Worm (Caenorhabditis elegans) whole organism, late embryonic: ENCODE data around the gene C53D6.6.

Experiments
- C08G9.2 ChIP-seq: sonication (generic microtip); optimal IDR thresholded peaks from 2 replicates; lab custom pipeline; 2016; ENCODE audit warnings: mild to moderate bottlenecking, missing genetic modification characterization, moderate library complexity, missing compliant biosample characterization
- F13H6.1 ChIP-seq: sonication (generic microtip); optimal IDR thresholded peaks from 2 replicates; lab custom pipeline; 2016; ENCODE audit warnings: missing genetic modification characterization, missing compliant biosample characterization
- K09A11.1 ChIP-seq: sonication (generic microtip); optimal IDR thresholded peaks from 2 replicates; lab custom pipeline; 2017; ENCODE audit warnings: antibody characterized with exemption, mild to moderate bottlenecking, missing genetic modification characterization, missing compliant biosample characterization; ENCODE audit not compliant: insufficient read depth
- Y22D7AL.16 ChIP-seq: sonication (generic microtip); optimal IDR thresholded peaks from 2 replicates; lab custom pipeline; 2016; ENCODE audit warnings: missing genetic modification characterization, missing compliant biosample characterization
- ahr-1 ChIP-seq: sonication (generic microtip); optimal IDR thresholded peaks from 2 replicates; lab custom pipeline; 2016; ENCODE audit warnings: missing genetic modification characterization, missing compliant biosample characterization
- ceh-14 ChIP-seq: sonication (generic microtip); optimal IDR thresholded peaks from 2 replicates; lab custom pipeline; 2016; ENCODE audit warnings: missing genotype, missing genetic modification characterization, missing compliant biosample characterization
- ceh-31 ChIP-seq: sonication (generic microtip); optimal IDR thresholded peaks from 2 replicates; lab custom pipeline; 2016; ENCODE audit warnings: missing genetic modification characterization, missing compliant biosample characterization
- ceh-34 ChIP-seq: sonication (generic microtip); optimal IDR thresholded peaks from 2 replicates; lab custom pipeline; 2016; ENCODE audit warnings: mild to moderate bottlenecking, missing genetic modification characterization, missing compliant biosample characterization
- ceh-45 ChIP-seq: fragments of 200-800 bp; sonication (Bioruptor generic); IDR thresholded peaks from 2 replicates; pipeline ENCODE4 v1.3.6; 2022; ENCODE audit warnings: missing genetic modification reagents, missing genetic modification characterization, missing compliant biosample characterization
- che-1 ChIP-seq: sonication (generic microtip); optimal IDR thresholded peaks from 2 replicates; lab custom pipeline; 2016; ENCODE audit warnings: mild to moderate bottlenecking, missing genetic modification characterization, missing compliant biosample characterization
- dmd-4 ChIP-seq: sonication (generic microtip); optimal IDR thresholded peaks from 2 replicates; lab custom pipeline; 2016; ENCODE audit warnings: borderline replicate concordance, missing genetic modification characterization, missing compliant biosample characterization
- dve-1 ChIP-seq: sonication (generic microtip); optimal IDR thresholded peaks from 2 replicates; lab custom pipeline; 2017; ENCODE audit warnings: antibody characterized with exemption, mild to moderate bottlenecking, missing genetic modification characterization, missing compliant biosample characterization
- elt-2 ChIP-seq: sonication (generic microtip); optimal IDR thresholded peaks from 2 replicates; lab custom pipeline; 2016; ENCODE audit warnings: missing genetic modification reagents, missing genetic modification characterization, missing compliant biosample characterization
- elt-4 ChIP-seq: sonication (generic microtip); optimal IDR thresholded peaks from 2 replicates; lab custom pipeline; 2016; ENCODE audit warnings: missing genetic modification characterization, missing compliant biosample characterization
- ets-4 ChIP-seq: sonication (generic microtip); optimal IDR thresholded peaks from 2 replicates; lab custom pipeline; 2016; ENCODE audit warnings: missing genetic modification characterization, missing compliant biosample characterization
- fkh-6 ChIP-seq: sonication (generic microtip); optimal IDR thresholded peaks from 2 replicates; lab custom pipeline; 2016; ENCODE audit warnings: missing genetic modification characterization, missing compliant biosample characterization
- hlh-13 ChIP-seq: fragments of 200-800 bp; sonication (Bioruptor generic); optimal IDR thresholded peaks from 2 replicates; lab custom pipeline; 2018; ENCODE audit warnings: mild to moderate bottlenecking, missing genetic modification characterization, missing compliant biosample characterization
- hlh-30 ChIP-seq: sonication (generic microtip); optimal IDR thresholded peaks from 2 replicates; lab custom pipeline; 2017; ENCODE audit warnings: antibody characterized with exemption, missing genetic modification characterization, missing compliant biosample characterization; ENCODE audit not compliant: insufficient read depth
- hlh-6 ChIP-seq: sonication (generic microtip); optimal IDR thresholded peaks from 2 replicates; lab custom pipeline; 2016; ENCODE audit warnings: missing genotype, missing genetic modification characterization, missing compliant biosample characterization
- hlh-8 ChIP-seq: sonication (generic microtip); optimal IDR thresholded peaks from 2 replicates; lab custom pipeline; 2016; ENCODE audit warnings: missing genotype, missing genetic modification characterization, missing compliant biosample characterization
- lin-11 ChIP-seq: fragments of 200-800 bp; sonication (Bioruptor generic); optimal IDR thresholded peaks from 2 replicates; lab custom pipeline; 2018; ENCODE audit warnings: mild to moderate bottlenecking, missing genetic modification characterization, missing compliant biosample characterization
- madf-2 ChIP-seq: sonication (generic microtip); optimal IDR thresholded peaks from 2 replicates; lab custom pipeline; 2017; ENCODE audit warnings: missing genetic modification characterization, missing compliant biosample characterization
- mec-3 ChIP-seq: sonication (generic microtip); optimal IDR thresholded peaks from 2 replicates; lab custom pipeline; 2016; ENCODE audit warnings: borderline replicate concordance, missing genetic modification characterization, missing compliant biosample characterization
- nhr-232 ChIP-seq: sonication (generic microtip); optimal IDR thresholded peaks from 2 replicates; lab custom pipeline; 2016; ENCODE audit warnings: missing genetic modification characterization, missing compliant biosample characterization
- odd-2 ChIP-seq: sonication (generic microtip); optimal IDR thresholded peaks from 2 replicates; lab custom pipeline; 2017; ENCODE audit warnings: antibody characterized with exemption, mild to moderate bottlenecking, missing genetic modification characterization, missing compliant biosample characterization
- pat-9 ChIP-seq: fragments of 200-800 bp; sonication (Bioruptor generic); optimal IDR thresholded peaks from 2 replicates; lab custom pipeline; 2018; ENCODE audit warnings: mild to moderate bottlenecking, missing genetic modification characterization, moderate library complexity, missing compliant biosample characterization
- pros-1 ChIP-seq: fragments of 150-350 bp; optimal IDR thresholded peaks from 2 replicates; lab custom pipeline; 2014; ENCODE audit warnings: missing biosample characterization, missing genetic modification reagents, missing genetic modification characterization
- ref-2 ChIP-seq: sonication (generic microtip); optimal IDR thresholded peaks from 2 replicates; lab custom pipeline; 2016; ENCODE audit warnings: missing genetic modification characterization, missing compliant biosample characterization
- sdc-2 ChIP-seq: sonication (generic microtip); optimal IDR thresholded peaks from 2 replicates; lab custom pipeline; 2016; ENCODE audit warnings: missing genotype, missing genetic modification characterization, missing compliant biosample characterization
- sox-4 ChIP-seq: sonication (generic microtip); optimal IDR thresholded peaks from 2 replicates; lab custom pipeline; 2017; ENCODE audit warnings: mild to moderate bottlenecking, missing genetic modification characterization, inconsistent platforms, missing compliant biosample characterization
- syd-9 ChIP-seq: sonication (generic microtip); optimal IDR thresholded peaks from 2 replicates; lab custom pipeline; 2016; ENCODE audit warnings: mild to moderate bottlenecking, missing genetic modification characterization, moderate library complexity, missing compliant biosample characterization
- tbx-2 ChIP-seq: sonication (generic microtip); optimal IDR thresholded peaks from 2 replicates; lab custom pipeline; 2016; ENCODE audit warnings: missing genetic modification characterization, missing compliant biosample characterization
- ttx-3 ChIP-seq: sonication (generic microtip); optimal IDR thresholded peaks from 2 replicates; lab custom pipeline; 2016; ENCODE audit warnings: missing genetic modification reagents, missing genetic modification characterization, missing compliant biosample characterization
- unc-55 ChIP-seq: sonication (generic microtip); optimal IDR thresholded peaks from 2 replicates; lab custom pipeline; 2017; ENCODE audit warnings: missing biosample characterization, missing genetic modification reagents, missing genetic modification characterization
- unc-86 ChIP-seq: sonication (generic microtip); optimal IDR thresholded peaks from 2 replicates; lab custom pipeline; 2016; ENCODE audit warnings: missing genetic modification characterization, missing compliant biosample characterization
- zip-5 ChIP-seq: sonication (generic microtip); optimal IDR thresholded peaks from 2 replicates; lab custom pipeline; 2016; ENCODE audit warnings: missing genetic modification characterization, missing compliant biosample characterization

The C53D6.6 gene

ce11 chrIV:9051510-9052175 lies 19.2 kb upstream of the C53D6.6 start:
- TF ChIP-seq tbx-2 (tag; lab: Kevin White, UChicago) = no peak
- TF ChIP-seq Y22D7AL.16 = no peak
- no peak for TF ChIP-seq unc-55
- no peak for TF ChIP-seq C08G9.2 (tag; lab: Kevin White, UChicago)
- no peak for TF ChIP-seq ets-4 (tag; lab: Kevin White, UChicago)
- TF ChIP-seq dve-1 (tag; lab: Kevin White, UChicago) = no peak
- no peak for TF ChIP-seq elt-2 (tag; lab: Kevin White, UChicago)
- TF ChIP-seq syd-9 (tag; lab: Kevin White, UChicago) = no peak
- TF ChIP-seq hlh-30 = no peak
- no peak for TF ChIP-seq zip-5
- TF ChIP-seq K09A11.1 (tag; lab: Kevin White, UChicago) = no peak
- TF ChIP-seq F13H6.1 = no peak
- no peak for TF ChIP-seq pros-1 (tag; lab: Kevin White, UChicago)
- TF ChIP-seq dmd-4 (tag; lab: Kevin White, UChicago) = no peak
- no peak for TF ChIP-seq sox-4 (tag; lab: Kevin White, UChicago)
- no peak for TF ChIP-seq ttx-3 (tag; lab: Kevin White, UChicago)
- no peak for TF ChIP-seq ceh-31 (tag; lab: Kevin White, UChicago)
- TF ChIP-seq hlh-13 (GFP tag; lab: Kevin White, UChicago) = no peak
- no peak for TF ChIP-seq ahr-1 (tag; lab: Kevin White, UChicago)
- no peak for TF ChIP-seq nhr-232 (tag; lab: Kevin White, UChicago)

- TF ChIP-seq nhr-232 (tag; lab: Kevin White, UChicago) = no peak
- no peak for TF ChIP-seq lin-11
- TF ChIP-seq hlh-6 (tag; lab: Kevin White, UChicago) = no peak
- no peak for TF ChIP-seq unc-86
- TF ChIP-seq ceh-31 (tag; lab: Kevin White, UChicago) = no peak
- TF ChIP-seq che-1 (tag; lab: Kevin White, UChicago) = no peak
- no peak for TF ChIP-seq ceh-14 (tag; lab: Kevin White, UChicago)
Observed at ce11 chrIV:9051036-9051435, 18.6 kb upstream of the C53D6.6 start.

ce11 chrIV:9048096-9048495 lies 15.6 kb upstream of the C53D6.6 start:
- TF ChIP-seq fkh-6 = peak; percentile 26
- TF ChIP-seq hlh-6 (tag; lab: Kevin White, UChicago) = peak; percentile 2
- peak; percentile 37 for TF ChIP-seq tbx-2 (tag; lab: Kevin White, UChicago)
- TF ChIP-seq F13H6.1 = peak; percentile 52
- TF ChIP-seq madf-2 = peak; percentile 57
- peak; percentile 16 for TF ChIP-seq mec-3 (tag; lab: Kevin White, UChicago)
- peak; percentile 30 for TF ChIP-seq hlh-8 (tag; lab: Kevin White, UChicago)
- TF ChIP-seq sdc-2 = peak; percentile 22
- peak; percentile 5 for TF ChIP-seq ceh-34 (tag; lab: Kevin White, UChicago)
- peak; percentile 88 for TF ChIP-seq elt-4 (tag; lab: Kevin White, UChicago)

DNA sequence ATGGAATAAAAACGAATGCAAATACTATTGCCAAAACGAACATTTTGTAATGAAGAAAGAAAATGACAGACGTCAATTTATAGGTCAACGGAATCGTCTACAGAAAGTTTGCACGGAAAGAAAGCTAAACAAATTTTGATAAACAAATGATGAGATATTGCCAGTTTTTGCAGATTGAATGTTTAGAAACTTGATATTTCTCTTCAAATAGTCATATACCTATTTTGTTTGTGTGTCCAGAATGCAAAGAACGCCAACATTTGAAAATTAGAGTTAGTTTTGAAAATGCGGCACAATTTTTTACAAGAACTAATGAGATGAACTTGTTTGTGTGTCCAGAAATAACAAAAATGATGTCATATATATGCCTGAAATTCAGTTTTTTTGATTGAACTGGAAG lies 12.8 kb upstream of the C53D6.6 start, which contains the start of gene Y73F4A.1:
Y73F4A.1 (minus strand) TSS at position 101 of the 400 bp plus-strand sequence.
- TF ChIP-seq ref-2 (tag; lab: Kevin White, UChicago) (no peak), sox-4 (tag; lab: Kevin White, UChicago) (no peak), unc-55 (no peak), odd-2 (no peak), ceh-45 (GFP tag; lab: Robert Waterston, UW) (no peak), pat-9 (tag; lab: Kevin White, UChicago) (no peak), lin-11 (no peak)
